Fruit fly (Drosophila melanogaster) whole organism, embryonic: ENCODE data around the gene Irc.
"Not testable (repeated sequence)": the region's sequence is repeated elsewhere in the genome, so short reads cannot be mapped to it uniquely, and the experiment has no call there.

ENCODE experiments used
- ATbp ChIP-seq: fragments of 200-800 bp; sonication (Bioruptor generic); optimal IDR thresholded peaks from 2 replicates; lab custom pipeline; 2017; ENCODE audit warnings: missing biosample characterization, mild to moderate bottlenecking, missing genetic modification characterization, missing genetic modification reagents
- Atf-2 ChIP-seq: fragments of 200-800 bp; sonication (Bioruptor generic); optimal IDR thresholded peaks from 2 replicates; lab custom pipeline; 2016; ENCODE audit warnings: missing biosample characterization, missing genetic modification characterization
- Bgb ChIP-seq: fragments of 200-800 bp; sonication (Bioruptor generic); IDR thresholded peaks from 2 replicates; pipeline ENCODE4 v1.3.6; 2022; ENCODE audit warnings: missing biosample characterization, missing genetic modification characterization; ENCODE audit not compliant: partially characterized antibody
- CG1024 ChIP-seq: fragments of 200-800 bp; sonication (Bioruptor generic); IDR thresholded peaks from 2 replicates; pipeline ENCODE4 v1.3.6; 2022; ENCODE audit warnings: missing biosample characterization, missing genetic modification characterization
- CG11504 ChIP-seq: fragments of 200-800 bp; sonication (Bioruptor generic); optimal IDR thresholded peaks from 3 replicates; lab custom pipeline; 2019; ENCODE audit warnings: missing biosample characterization, mild to moderate bottlenecking, missing genetic modification characterization, moderate library complexity
- CG12942 ChIP-seq: fragments of 200-800 bp; sonication (Bioruptor generic); optimal IDR thresholded peaks from 3 replicates; lab custom pipeline; 2016; ENCODE audit warnings: missing biosample characterization, missing genetic modification characterization
- CG15011 ChIP-seq: fragments of 200-800 bp; sonication (Bioruptor generic); optimal IDR thresholded peaks from 3 replicates; lab custom pipeline; 2018; ENCODE audit warnings: missing biosample characterization, mild to moderate bottlenecking, missing genetic modification characterization
- CG15601 ChIP-seq: fragments of 200-800 bp; sonication (Bioruptor generic); optimal IDR thresholded peaks from 3 replicates; lab custom pipeline; 2019; ENCODE audit warnings: missing biosample characterization, mild to moderate bottlenecking, missing genetic modification characterization, moderate library complexity
- CG2678 ChIP-seq: fragments of 200-800 bp; sonication (Bioruptor generic); optimal IDR thresholded peaks from 3 replicates; lab custom pipeline; 2019; ENCODE audit warnings: missing biosample characterization, mild to moderate bottlenecking, missing genetic modification characterization, moderate library complexity
- CG31224 ChIP-seq: fragments of 200-800 bp; sonication (Bioruptor generic); IDR thresholded peaks from 2 replicates; pipeline ENCODE4 v1.3.6; 2022; ENCODE audit warnings: missing biosample characterization, missing genetic modification characterization
- CG32772 ChIP-seq: fragments of 200-800 bp; sonication (Bioruptor generic); IDR thresholded peaks from 2 replicates; pipeline ENCODE4 v1.3.6; 2022; ENCODE audit warnings: missing biosample characterization, missing genetic modification characterization
- CG33213 ChIP-seq: fragments of 200-800 bp; sonication (Bioruptor generic); optimal IDR thresholded peaks from 3 replicates; lab custom pipeline; 2016; ENCODE audit warnings: missing biosample characterization, missing genetic modification characterization
- CG5180 ChIP-seq: fragments of 200-800 bp; sonication (Bioruptor generic); optimal IDR thresholded peaks from 3 replicates; lab custom pipeline; 2017; ENCODE audit warnings: missing biosample characterization, missing genetic modification characterization, mild to moderate bottlenecking, moderate library complexity, missing genetic modification reagents
- CG5245 ChIP-seq: fragments of 200-800 bp; sonication (Bioruptor generic); optimal IDR thresholded peaks from 3 replicates; lab custom pipeline; 2016; ENCODE audit warnings: missing biosample characterization, missing genetic modification characterization
- CG5953 ChIP-seq: fragments of 200-800 bp; sonication (Bioruptor generic); IDR thresholded peaks from 2 replicates; pipeline ENCODE4 v1.3.6; 2022; ENCODE audit warnings: missing biosample characterization, missing genetic modification characterization
- CG6175 ChIP-seq: fragments of 200-800 bp; sonication (Bioruptor generic); IDR thresholded peaks from 3 replicates; pipeline ENCODE4 v1.3.6; 2022; ENCODE audit warnings: missing biosample characterization, missing genetic modification characterization
- CG7745 ChIP-seq: fragments of 200-800 bp; sonication (Bioruptor generic); optimal IDR thresholded peaks from 2 replicates; lab custom pipeline; 2018; ENCODE audit warnings: missing biosample characterization, mild to moderate bottlenecking, missing genetic modification characterization, moderate library complexity
- CG7963 ChIP-seq: fragments of 200-800 bp; sonication (Bioruptor generic); IDR thresholded peaks from 3 replicates; pipeline ENCODE4 v1.3.6; 2022; ENCODE audit warnings: missing biosample characterization, missing genetic modification characterization; ENCODE audit not compliant: partially characterized antibody
- CG8281 ChIP-seq: fragments of 200-800 bp; sonication (Bioruptor generic); optimal IDR thresholded peaks from 2 replicates; lab custom pipeline; 2018; ENCODE audit warnings: missing biosample characterization, mild to moderate bottlenecking, missing genetic modification characterization, moderate library complexity
- CG8359 ChIP-seq: fragments of 200-800 bp; sonication (Bioruptor generic); optimal IDR thresholded peaks from 2 replicates; lab custom pipeline; 2017; ENCODE audit warnings: missing biosample characterization, mild to moderate bottlenecking, missing genetic modification characterization, borderline replicate concordance
- Dp ChIP-seq: fragments of 200-800 bp; sonication (Bioruptor generic); optimal IDR thresholded peaks from 2 replicates; lab custom pipeline; 2018; ENCODE audit warnings: missing biosample characterization, mild to moderate bottlenecking, missing genetic modification characterization, moderate library complexity
- E2f1 ChIP-seq: fragments of 200-800 bp; sonication (Bioruptor generic); IDR thresholded peaks from 2 replicates; pipeline ENCODE4 v1.3.6; 2022; ENCODE audit warnings: missing biosample characterization, missing genetic modification characterization
- Eip74EF ChIP-seq, 2 experiments: fragments of 200-800 bp in 1 of 2; fragments of >200 bp in 1 of 2; sonication (Bioruptor generic) in 1 of 2; optimal IDR thresholded peaks; 2 replicates each; lab custom pipeline; 2017 to 2019; ENCODE audit warnings: missing biosample characterization in 2 of 2, missing genetic modification characterization in 2 of 2, mild to moderate bottlenecking in 1 of 2, moderate library complexity in 1 of 2
- Gug ChIP-seq: fragments of 200-800 bp; sonication (Bioruptor generic); IDR thresholded peaks from 4 replicates; pipeline ENCODE4 v1.3.6; 2022; ENCODE audit warnings: missing biosample characterization, missing genetic modification characterization
- H2.0 ChIP-seq: fragments of 200-800 bp; sonication (Bioruptor generic); IDR thresholded peaks from 2 replicates; pipeline ENCODE4 v1.3.6; 2022; ENCODE audit warnings: missing biosample characterization, missing genetic modification characterization
- Hr51 ChIP-seq, 2 experiments: fragments of 200-800 bp; sonication (Bioruptor generic); optimal IDR thresholded peaks; 2 replicates in 1 of 2; 3 replicates in 1 of 2; lab custom pipeline; 2016 to 2018; ENCODE audit warnings: missing biosample characterization in 2 of 2, missing genetic modification characterization in 2 of 2, mild to moderate bottlenecking in 1 of 2, moderate library complexity in 1 of 2
- Kr ChIP-seq: fragments of 200-800 bp; sonication (Bioruptor generic); optimal IDR thresholded peaks from 2 replicates; lab custom pipeline; 2017; ENCODE audit warnings: missing biosample characterization, mild to moderate bottlenecking, missing genetic modification characterization
- Lhr ChIP-seq: fragments of 200-800 bp; sonication (Bioruptor generic); optimal IDR thresholded peaks from 3 replicates; lab custom pipeline; 2017; ENCODE audit warnings: mild to moderate bottlenecking, missing biosample characterization, missing genetic modification reagents, missing genetic modification characterization
- MBD-R2 ChIP-seq: fragments of 200-800 bp; sonication (Bioruptor generic); IDR thresholded peaks from 2 replicates; pipeline ENCODE4 v1.3.6; 2022; ENCODE audit warnings: missing biosample characterization, missing genetic modification characterization
- NFAT ChIP-seq: fragments of 200-800 bp; sonication (Bioruptor generic); IDR thresholded peaks from 2 replicates; pipeline ENCODE4 v1.3.6; 2022; ENCODE audit warnings: missing biosample characterization, missing genetic modification characterization
- Vsx1 ChIP-seq: fragments of 200-800 bp; sonication (Bioruptor generic); optimal IDR thresholded peaks from 2 replicates; lab custom pipeline; 2017; ENCODE audit warnings: missing biosample characterization, mild to moderate bottlenecking, missing genetic modification characterization, missing genetic modification reagents
- Xbp1 ChIP-seq: fragments of 200-800 bp; sonication (Bioruptor generic); optimal IDR thresholded peaks from 3 replicates; lab custom pipeline; 2016; ENCODE audit warnings: missing biosample characterization, mild to moderate bottlenecking, missing genetic modification characterization
- abd-A ChIP-seq: fragments of 200-800 bp; sonication (Bioruptor generic); optimal IDR thresholded peaks from 3 replicates; lab custom pipeline; 2019; ENCODE audit warnings: missing biosample characterization, mild to moderate bottlenecking, missing genetic modification characterization, moderate library complexity
- bigmax ChIP-seq: fragments of 200-800 bp; sonication (Bioruptor generic); optimal IDR thresholded peaks from 2 replicates; lab custom pipeline; 2018; ENCODE audit warnings: missing biosample characterization, mild to moderate bottlenecking, missing genetic modification characterization
- chinmo ChIP-seq: fragments of 200-800 bp; sonication (Bioruptor generic); IDR thresholded peaks from 4 replicates; pipeline ENCODE4 v1.3.6; 2022; ENCODE audit warnings: missing biosample characterization, missing genetic modification characterization; ENCODE audit not compliant: partially characterized antibody
- croc ChIP-seq: fragments of 200-800 bp; sonication (Bioruptor generic); conservative IDR thresholded peaks from 3 replicates; pipeline ENCODE4 v1.3.6; 2022; ENCODE audit warnings: missing biosample characterization, missing genetic modification characterization
- dpn ChIP-seq, 2 experiments: fragments of 200-800 bp; sonication (Bioruptor generic); optimal IDR thresholded peaks; 3 replicates each; lab custom pipeline; 2016; ENCODE audit warnings: missing biosample characterization in 2 of 2, missing genetic modification characterization in 2 of 2
- esg ChIP-seq: fragments of 200-800 bp; sonication (Bioruptor generic); conservative IDR thresholded peaks from 2 replicates; pipeline ENCODE4 v1.3.6; 2022; ENCODE audit warnings: missing biosample characterization, missing genetic modification characterization
- fd102C ChIP-seq: fragments of 200-800 bp; sonication (Bioruptor generic); optimal IDR thresholded peaks from 2 replicates; lab custom pipeline; 2018; ENCODE audit warnings: missing biosample characterization, mild to moderate bottlenecking, missing genetic modification characterization, moderate library complexity
- inv ChIP-seq: fragments of 200-800 bp; sonication (Bioruptor generic); IDR thresholded peaks from 2 replicates; pipeline ENCODE4 v1.3.6; 2022; ENCODE audit warnings: missing biosample characterization, missing genetic modification characterization; ENCODE audit not compliant: partially characterized antibody
- pb ChIP-seq: fragments of 200-800 bp; sonication (Bioruptor generic); optimal IDR thresholded peaks from 3 replicates; lab custom pipeline; 2016; ENCODE audit warnings: missing biosample characterization, missing genetic modification characterization
- phol ChIP-seq: fragments of 200-800 bp; sonication (Bioruptor generic); optimal IDR thresholded peaks from 3 replicates; lab custom pipeline; 2018; ENCODE audit warnings: missing biosample characterization, mild to moderate bottlenecking, missing genetic modification characterization, moderate library complexity
- scrt ChIP-seq: fragments of 200-800 bp; sonication (Bioruptor generic); optimal IDR thresholded peaks from 2 replicates; lab custom pipeline; 2018; ENCODE audit warnings: missing biosample characterization, mild to moderate bottlenecking, missing genetic modification characterization, moderate library complexity
- tgo ChIP-seq: fragments of 200-800 bp; sonication (Bioruptor generic); IDR thresholded peaks from 3 replicates; pipeline ENCODE4 v1.3.6; 2022; ENCODE audit warnings: missing biosample characterization, missing genetic modification characterization
- trh ChIP-seq: fragments of 200-800 bp; sonication (Bioruptor generic); optimal IDR thresholded peaks from 2 replicates; lab custom pipeline; 2016; ENCODE audit warnings: missing biosample characterization, missing genetic modification characterization
- unpg ChIP-seq: fragments of 200-800 bp; sonication (Bioruptor generic); optimal IDR thresholded peaks from 3 replicates; lab custom pipeline; 2018; ENCODE audit warnings: missing biosample characterization, mild to moderate bottlenecking, missing genetic modification characterization, moderate library complexity
- zfh2 ChIP-seq: fragments of 200-800 bp; sonication (Bioruptor generic); optimal IDR thresholded peaks from 2 replicates; lab custom pipeline; 2016; ENCODE audit warnings: missing biosample characterization, missing genetic modification characterization

Gene Irc

dm6 chr3R:16987924-16988298 is 14.8 kb upstream of the Irc start (continued):
- TF ChIP-seq Eip74EF (GFP tag; optimal IDR thresholded peaks at IDR 0.05; lab: Kevin White, UChicago), result peak in 1 of 2 experiments; percentile 39
- TF ChIP-seq Vsx1, result peak; percentile 23
- TF ChIP-seq CG11504 (tag; lab: Kevin White, UChicago), result peak; percentile 11
- peak in 1 of 2 experiments; percentile 10 for TF ChIP-seq dpn (GFP tag; optimal IDR thresholded peaks at IDR 0.05; lab: Kevin White, UChicago)
- peak; percentile 10 for TF ChIP-seq ATbp (GFP tag; lab: Kevin White, UChicago)
- no peak for TF ChIP-seq CG1024 (GFP tag; lab: Robert Waterston, UW)
- TF ChIP-seq unpg (GFP tag; lab: Kevin White, UChicago), result peak; percentile 33
- TF ChIP-seq Xbp1 (GFP tag; lab: Kevin White, UChicago), result peak; percentile 15
- no peak for TF ChIP-seq CG32772 (GFP tag; lab: Robert Waterston, UW)
- peak; percentile 8 for TF ChIP-seq CG2678 (tag; lab: Kevin White, UChicago)
- peak in 1 of 2 experiments; percentile 26 for TF ChIP-seq Hr51 (GFP tag; optimal IDR thresholded peaks at IDR 0.05; lab: Kevin White, UChicago)

dm6 chr3R:16988514-16988913 is 14.2 kb upstream of the Irc start, which contains the start of gene MESK4:
Gene MESK4 (plus strand): TSS chr3R:16988814.
- not testable (repeated sequence) for TF ChIP-seq CG33213 (GFP tag; lab: Kevin White, UChicago); inv; CG12942
- TF ChIP-seq, all 482 proteins: peak for 0; not testable (repeated sequence) for 482

dm6 chr3R:16991781-16992180 is 10.9 kb upstream of the Irc start, which contains the start of gene EMC2B:
Gene EMC2B (minus strand): TSS chr3R:16991878.
- TF ChIP-seq fd102C (GFP tag; lab: Kevin White, UChicago) (no peak), Lhr (no peak), Gug (GFP tag; lab: Robert Waterston, UW) (peak; percentile 43; the same call in 2 of the 4 replicates), NFAT (no peak), tgo (GFP tag; lab: Robert Waterston, UW) (no peak), scrt (GFP tag; lab: Kevin White, UChicago) (no peak), pb (GFP tag; lab: Kevin White, UChicago) (peak; percentile 39), esg (GFP tag; lab: Robert Waterston, UW) (no peak), CG5245 (no peak), trh (GFP tag; lab: Kevin White, UChicago) (no peak), CG5953 (GFP tag; lab: Robert Waterston, UW) (no peak), chinmo (GFP tag; lab: Robert Waterston, UW) (no peak), bigmax (GFP tag; lab: Kevin White, UChicago) (no peak), CG15601 (tag; lab: Kevin White, UChicago) (no peak), MBD-R2 (GFP tag; lab: Robert Waterston, UW) (no peak), Dp (GFP tag; lab: Kevin White, UChicago) (peak; percentile 20), H2.0 (no peak), CG12942 (no peak), CG5180 (no peak), Kr (GFP tag; lab: Kevin White, UChicago) (no peak), Atf-2 (GFP tag; lab: Kevin White, UChicago) (no peak), CG31224 (no peak), CG6175 (GFP tag; lab: Robert Waterston, UW) (no peak), abd-A (tag; lab: Kevin White, UChicago) (no peak), CG7745 (tag; lab: Kevin White, UChicago) (no peak), CG8281 (tag; lab: Kevin White, UChicago) (no peak), zfh2 (peak; percentile 76), CG7963 (GFP tag; lab: Robert Waterston, UW) (no peak), croc (no peak), phol (tag; lab: Kevin White, UChicago) (peak; percentile 27), CG15011 (no peak), Bgb (GFP tag; lab: Robert Waterston, UW) (no peak), CG8359 (no peak), E2f1 (GFP tag; lab: Robert Waterston, UW) (no peak)
